Fruit fly (Drosophila melanogaster): ENCODE measurements around the gene Arfrp1.

Arfrp1 gene

DNA sequence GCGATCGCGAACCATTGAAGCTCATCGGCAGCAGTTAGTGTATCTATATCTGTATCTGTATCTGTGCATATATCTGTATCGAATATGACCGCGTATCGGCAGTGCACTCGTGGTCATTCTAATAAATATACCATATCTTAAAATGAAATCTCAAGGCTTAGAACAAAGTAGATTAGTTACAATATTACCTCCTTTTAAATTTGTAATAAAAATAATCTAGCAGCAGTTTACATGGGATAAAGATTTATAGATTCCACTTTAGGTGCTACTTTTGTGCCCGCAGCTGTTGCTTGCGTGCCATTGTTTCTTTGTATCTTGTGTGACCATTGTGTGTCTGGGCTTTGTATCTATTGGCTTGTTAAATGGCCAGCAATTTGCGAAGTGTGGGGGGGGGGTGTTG is 46.8 kb upstream of the Arfrp1 start (continued):
- TF ChIP-seq CG12299 (tag; optimal IDR thresholded peaks at IDR 0.05), result peak; percentile 73
- no peak for TF ChIP-seq jumu (GFP tag; optimal IDR thresholded peaks at IDR 0.05)
- TF ChIP-seq sd (tag; optimal IDR thresholded peaks at IDR 0.05), result peak; percentile 62
- TF ChIP-seq danr (GFP tag; IDR thresholded peaks at IDR 0.05), result 0 out of 2 replicates have a peak, but pooled peaks have one; percentile 33
- TF ChIP-seq CG3726 (GFP tag; IDR thresholded peaks at IDR 0.05), result peak; percentile 59; the same call in 1 of the 3 replicates
- TF ChIP-seq CG10565 (GFP tag; optimal IDR thresholded peaks at IDR 0.05), result no peak
- peak; percentile 11 for TF ChIP-seq CG13123 (GFP tag; optimal IDR thresholded peaks at IDR 0.05)
- 0 out of 2 replicates have a peak, but pooled peaks have one; percentile 39 for TF ChIP-seq stc (GFP tag; IDR thresholded peaks at IDR 0.05)
- TF ChIP-seq CG11695 (GFP tag; IDR thresholded peaks at IDR 0.05), result peak; percentile 78
- TF ChIP-seq ara (GFP tag; IDR thresholded peaks at IDR 0.05), result peak; percentile 34; the same call in 1 of the 2 replicates
- peak; percentile 17 for TF ChIP-seq CG13624 (GFP tag; optimal IDR thresholded peaks at IDR 0.05)
- no peak for TF ChIP-seq cad (GFP tag; optimal IDR thresholded peaks at IDR 0.05)
- TF ChIP-seq CG9932 (GFP tag; IDR thresholded peaks at IDR 0.05), result peak; percentile 31; the same call in 1 of the 2 replicates
- TF ChIP-seq dmrt99B (tag; optimal IDR thresholded peaks at IDR 0.05), result peak; percentile 85
- TF ChIP-seq CG8924 (tag; optimal IDR thresholded peaks at IDR 0.05), result peak; percentile 86
- TF ChIP-seq Nf-YC (tag; optimal IDR thresholded peaks at IDR 0.05), result peak; percentile 32
- TF ChIP-seq CG12659 (GFP tag; optimal IDR thresholded peaks at IDR 0.05), result peak; percentile 70
- TF ChIP-seq CG10431 (GFP tag; optimal IDR thresholded peaks at IDR 0.05), result no peak
- TF ChIP-seq Mrtf (GFP tag; IDR thresholded peaks at IDR 0.05), result peak; percentile 53; the same call in 1 of the 3 replicates
- peak; percentile 49 for TF ChIP-seq CG4707 (GFP tag; optimal IDR thresholded peaks at IDR 0.05)
- peak; percentile 62 for TF ChIP-seq Vsx1 (GFP tag; optimal IDR thresholded peaks at IDR 0.05)
- peak; percentile 60 for TF ChIP-seq org-1 (GFP tag; optimal IDR thresholded peaks at IDR 0.05)
- no peak for TF ChIP-seq CG1832 (GFP tag; optimal IDR thresholded peaks at IDR 0.05)
- TF ChIP-seq CG10979 (tag; optimal IDR thresholded peaks at IDR 0.05), result peak; percentile 76
- TF ChIP-seq trh (GFP tag; optimal IDR thresholded peaks at IDR 0.05), result no peak
- no peak for TF ChIP-seq pb (GFP tag; optimal IDR thresholded peaks at IDR 0.05)
- TF ChIP-seq otp (GFP tag; IDR thresholded peaks at IDR 0.05), result peak; percentile 57; the same call in 1 of the 3 replicates
- peak; percentile 57 for TF ChIP-seq caup (GFP tag; optimal IDR thresholded peaks at IDR 0.05; ENCODE audit: severe bottlenecking)
- TF ChIP-seq CG17385 (GFP tag; optimal IDR thresholded peaks at IDR 0.05), result peak; percentile 80
- peak; percentile 53 for TF ChIP-seq lilli (GFP tag; optimal IDR thresholded peaks at IDR 0.05)
- no peak for TF ChIP-seq tx (GFP tag; optimal IDR thresholded peaks at IDR 0.05)
- TF ChIP-seq tgo (GFP tag; IDR thresholded peaks at IDR 0.05), result peak; percentile 76
- TF ChIP-seq CG6689 (GFP tag; IDR thresholded peaks at IDR 0.05), result peak; percentile 83
- TF ChIP-seq CG3407 (GFP tag; optimal IDR thresholded peaks at IDR 0.05), result peak; percentile 57
- TF ChIP-seq salm (tag; optimal IDR thresholded peaks at IDR 0.05), result peak; percentile 78
- TF ChIP-seq CG18599 (GFP tag; optimal IDR thresholded peaks at IDR 0.05), result peak; percentile 79
- peak; percentile 84 for TF ChIP-seq CG31441 (GFP tag; IDR thresholded peaks at IDR 0.05)
- peak; percentile 90 for TF ChIP-seq CG1603 (tag; optimal IDR thresholded peaks at IDR 0.05)
- no peak for TF ChIP-seq klu (GFP tag; IDR thresholded peaks at IDR 0.05)
- TF ChIP-seq slp2 (GFP tag; optimal IDR thresholded peaks at IDR 0.05), result no peak
- TF ChIP-seq Side (GFP tag; optimal IDR thresholded peaks at IDR 0.05), result peak; percentile 28
- TF ChIP-seq Jarid2 (GFP tag; optimal IDR thresholded peaks at IDR 0.05), result peak; percentile 19

DNA sequence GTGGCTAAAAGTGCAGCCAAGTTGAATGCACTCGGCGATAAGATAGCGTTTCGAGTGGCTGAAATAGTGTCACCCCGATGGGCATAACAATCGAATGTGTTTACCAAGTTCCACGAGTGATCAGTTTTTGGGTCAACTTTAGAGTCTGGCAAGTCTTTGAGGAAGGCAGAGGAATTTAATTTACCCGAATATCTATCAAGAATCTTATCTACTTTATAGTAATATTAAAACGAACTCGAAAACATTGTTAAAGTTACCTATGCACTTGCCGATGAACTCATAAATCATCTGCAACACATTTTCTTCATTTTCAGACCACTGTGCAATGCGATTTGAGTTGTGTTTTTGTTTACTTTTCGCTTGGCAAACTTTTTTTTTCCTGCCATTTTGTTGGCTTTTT is 45.6 kb upstream of the Arfrp1 start:
- TF ChIP-seq ash1 (GFP tag; optimal IDR thresholded peaks at IDR 0.05) (no peak), CG11696 (GFP tag; IDR thresholded peaks at IDR 0.05) (no peak), CG6813 (GFP tag; optimal IDR thresholded peaks at IDR 0.05) (no peak), knrl (GFP tag; IDR thresholded peaks at IDR 0.05; ENCODE audit: partially characterized antibody) (no peak), gfzf (GFP tag; optimal IDR thresholded peaks at IDR 0.05) (no peak), pho (GFP tag; optimal IDR thresholded peaks at IDR 0.05) (no peak), CG12744 (GFP tag; optimal IDR thresholded peaks at IDR 0.05) (no peak), slp2 (GFP tag; optimal IDR thresholded peaks at IDR 0.05) (no peak), chn (GFP tag; optimal IDR thresholded peaks at IDR 0.05) (no peak), Sry-δ (GFP tag; optimal IDR thresholded peaks at IDR 0.05) (no peak), Drgx (GFP tag; IDR thresholded peaks at IDR 0.05) (peak; percentile 36; the same call in 1 of the 2 replicates), tup (GFP tag; optimal IDR thresholded peaks at IDR 0.05) (no peak), CG4282 (GFP tag; optimal IDR thresholded peaks at IDR 0.05) (no peak)

All from whole organism, embryonic.